Worm (Caenorhabditis elegans) whole organism, L3 larva: Measurements from ENCODE around the gene C25E10.12.

Experiments
- aly-2 ChIP-seq: fragments of 150-350 bp; optimal IDR thresholded peaks from 2 replicates; lab custom pipeline; 2014; ENCODE audit warnings: missing biosample characterization, missing genetic modification characterization
- ceh-16 ChIP-seq: sonication (generic microtip); optimal IDR thresholded peaks from 2 replicates; lab custom pipeline; 2017; ENCODE audit warnings: missing biosample characterization, missing genetic modification characterization
- ceh-28 ChIP-seq: fragments of 150-350 bp; optimal IDR thresholded peaks from 2 replicates; lab custom pipeline; 2014; ENCODE audit warnings: missing biosample characterization, missing genetic modification reagents, missing genetic modification characterization
- lin-15B ChIP-seq: fragments of 150-350 bp; optimal IDR thresholded peaks from 2 replicates; lab custom pipeline; 2014; ENCODE audit warnings: missing biosample characterization, missing genetic modification characterization
- lin-39 ChIP-seq: fragments of 150-350 bp; optimal IDR thresholded peaks from 2 replicates; lab custom pipeline; 2018; ENCODE audit warnings: missing biosample characterization, missing genetic modification reagents, missing genetic modification characterization
- nhr-12 ChIP-seq: fragments of 150-350 bp; optimal IDR thresholded peaks from 2 replicates; lab custom pipeline; 2014; ENCODE audit warnings: missing biosample characterization, missing genetic modification characterization
- nhr-23 ChIP-seq: fragments of 150-350 bp; optimal IDR thresholded peaks from 2 replicates; lab custom pipeline; 2014; ENCODE audit warnings: missing biosample characterization, missing genetic modification reagents, missing genetic modification characterization
- nhr-28 ChIP-seq: fragments of 150-350 bp; optimal IDR thresholded peaks from 2 replicates; lab custom pipeline; 2014; ENCODE audit warnings: missing biosample characterization, missing genetic modification characterization
- pqm-1 ChIP-seq: fragments of 150-350 bp; optimal IDR thresholded peaks from 2 replicates; lab custom pipeline; 2017; ENCODE audit warnings: missing biosample characterization, missing genetic modification characterization, inconsistent platforms
- snpc-4 ChIP-seq: fragments of 150-350 bp; optimal IDR thresholded peaks from 2 replicates; lab custom pipeline; 2014; ENCODE audit warnings: missing biosample characterization, missing genetic modification characterization
- zag-1 ChIP-seq: fragments of 150-350 bp; optimal IDR thresholded peaks from 2 replicates; lab custom pipeline; 2014; ENCODE audit warnings: missing biosample characterization, missing genetic modification characterization

DNA sequence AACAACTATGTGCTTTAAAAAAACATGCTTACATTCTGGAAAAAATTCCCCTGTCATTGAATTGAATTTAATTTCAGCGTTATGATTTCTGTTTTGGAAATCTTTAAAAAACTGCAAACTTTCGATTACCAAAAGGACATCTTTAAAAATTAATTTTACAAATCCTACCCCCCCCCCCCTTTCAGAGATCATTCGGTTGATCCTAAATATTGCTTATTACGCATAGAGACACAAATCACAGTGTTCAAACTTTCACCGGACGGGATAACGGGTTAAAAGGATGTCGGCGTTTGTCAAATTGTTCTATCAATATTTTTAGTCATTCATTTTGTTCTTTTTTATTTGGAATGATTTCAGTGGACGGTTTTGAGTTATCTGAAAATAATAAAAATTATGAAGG is 29.0 kb downstream of the C25E10.12 start, which contains the start of gene C25E10.4:
- TF ChIP-seq zag-1, result no peak
- no peak for TF ChIP-seq lin-15B
- no peak for TF ChIP-seq pqm-1 (tag; lab: Kevin White, UChicago)
- TF ChIP-seq nhr-23 (tag; lab: Kevin White, UChicago), result no peak
- no peak for TF ChIP-seq nhr-12
- no peak for TF ChIP-seq snpc-4 (tag; lab: Kevin White, UChicago)
- no peak for TF ChIP-seq ceh-28 (tag; lab: Kevin White, UChicago)
- TF ChIP-seq aly-2, result no peak
- TF ChIP-seq nhr-28, result no peak
- TF ChIP-seq ceh-16 (tag; lab: Kevin White, UChicago), result no peak
- no peak for TF ChIP-seq lin-39 (tag; lab: Kevin White, UChicago)
